Fruit fly (Drosophila melanogaster) Kc167 (cell line): Measurements from ENCODE around the gene Smyd3.

Experiments
- Myc ChIP-seq: fragments of >200 bp; optimal IDR thresholded peaks from 2 replicates; lab custom pipeline; 2017; ENCODE audit warnings: missing external identifiers
- Sin3A ChIP-seq: fragments of >200 bp; optimal IDR thresholded peaks from 2 replicates; lab custom pipeline; 2018; ENCODE audit warnings: missing external identifiers
- psq ChIP-seq: fragments of >200 bp; optimal IDR thresholded peaks from 2 replicates; lab custom pipeline; 2017; ENCODE audit warnings: missing external identifiers

dm6 chrX:2617417-2617816 is 8.7 kb upstream of the Smyd3 start:
- no peak for TF ChIP-seq Myc
- TF ChIP-seq Sin3A: no peak
- no peak for TF ChIP-seq psq (lab: Kevin White, UChicago)
